Fruit fly (Drosophila melanogaster) whole organism, embryonic: Measurements from ENCODE around the gene Shal.

Experiments used
- Antp ChIP-seq: fragments of 200-800 bp; sonication (Bioruptor generic); optimal IDR thresholded peaks from 3 replicates; lab custom pipeline; 2016; ENCODE audit warnings: missing biosample characterization, missing genetic modification characterization
- B-H2 ChIP-seq: fragments of 200-800 bp; sonication (Bioruptor generic); optimal IDR thresholded peaks from 2 replicates; lab custom pipeline; 2018; ENCODE audit warnings: missing biosample characterization, mild to moderate bottlenecking, missing genetic modification characterization
- BtbVII ChIP-seq: fragments of 200-800 bp; sonication (Bioruptor generic); optimal IDR thresholded peaks from 3 replicates; lab custom pipeline; 2017; ENCODE audit warnings: missing biosample characterization, mild to moderate bottlenecking, missing genetic modification characterization
- CG10462 ChIP-seq: fragments of 200-800 bp; sonication (Bioruptor generic); optimal IDR thresholded peaks from 2 replicates; lab custom pipeline; 2016; ENCODE audit warnings: missing biosample characterization, missing genetic modification characterization
- CG10565 ChIP-seq: fragments of 200-800 bp; sonication (Bioruptor generic); optimal IDR thresholded peaks from 3 replicates; lab custom pipeline; 2016; ENCODE audit warnings: missing biosample characterization, mild to moderate bottlenecking, missing genetic modification characterization
- CG10654 ChIP-seq: fragments of 200-800 bp; sonication (Bioruptor generic); optimal IDR thresholded peaks from 2 replicates; lab custom pipeline; 2016; ENCODE audit warnings: missing biosample characterization, missing genetic modification characterization
- CG10959 ChIP-seq: fragments of 200-800 bp; sonication (Bioruptor generic); IDR thresholded peaks from 2 replicates; pipeline ENCODE4 v1.3.6; 2022; ENCODE audit warnings: missing biosample characterization, missing genetic modification characterization
- CG11247 ChIP-seq: fragments of 200-800 bp; sonication (Bioruptor generic); IDR thresholded peaks from 2 replicates; pipeline ENCODE4 v1.3.6; 2022; ENCODE audit warnings: missing biosample characterization, missing genetic modification characterization
- CG11398 ChIP-seq: fragments of 200-800 bp; sonication (Bioruptor generic); optimal IDR thresholded peaks from 2 replicates; lab custom pipeline; 2016; ENCODE audit warnings: missing biosample characterization, missing genetic modification characterization
- CG13424 ChIP-seq: fragments of 200-800 bp; sonication (Bioruptor generic); optimal IDR thresholded peaks from 2 replicates; lab custom pipeline; 2019; ENCODE audit warnings: missing biosample characterization, mild to moderate bottlenecking, missing genetic modification characterization, moderate library complexity
- CG14441 ChIP-seq: fragments of 200-800 bp; sonication (Bioruptor generic); IDR thresholded peaks from 2 replicates; pipeline ENCODE4 v1.3.6; 2022; ENCODE audit warnings: missing biosample characterization, missing genetic modification characterization
- CG1647 ChIP-seq: fragments of 200-800 bp; sonication (Bioruptor generic); optimal IDR thresholded peaks from 3 replicates; lab custom pipeline; 2016; ENCODE audit warnings: missing biosample characterization, missing genetic modification characterization
- CG1792 ChIP-seq: fragments of 200-800 bp; sonication (Bioruptor generic); optimal IDR thresholded peaks from 2 replicates; lab custom pipeline; 2016; ENCODE audit warnings: missing biosample characterization, missing genetic modification characterization
- CG31224 ChIP-seq: fragments of 200-800 bp; sonication (Bioruptor generic); IDR thresholded peaks from 2 replicates; pipeline ENCODE4 v1.3.6; 2022; ENCODE audit warnings: missing biosample characterization, missing genetic modification characterization
- CG3838 ChIP-seq: fragments of 200-800 bp; sonication (Bioruptor generic); optimal IDR thresholded peaks from 3 replicates; lab custom pipeline; 2016; ENCODE audit warnings: missing biosample characterization, missing genetic modification characterization
- CG8944 ChIP-seq: fragments of 200-800 bp; sonication (Bioruptor generic); optimal IDR thresholded peaks from 3 replicates; lab custom pipeline; 2016; ENCODE audit warnings: missing biosample characterization, missing genetic modification characterization
- CG9609 ChIP-seq: fragments of 200-800 bp; sonication (Bioruptor generic); optimal IDR thresholded peaks from 3 replicates; lab custom pipeline; 2016; ENCODE audit warnings: missing biosample characterization, missing genetic modification characterization
- CG9932 ChIP-seq: fragments of 200-800 bp; sonication (Bioruptor generic); IDR thresholded peaks from 2 replicates; pipeline ENCODE4 v1.3.6; 2022; ENCODE audit warnings: missing biosample characterization, missing genetic modification characterization
- Dip2 ChIP-seq: fragments of 200-800 bp; sonication (Bioruptor generic); IDR thresholded peaks from 2 replicates; pipeline ENCODE4 v1.3.6; 2022; ENCODE audit warnings: missing biosample characterization, missing genetic modification characterization
- Gsc ChIP-seq: fragments of 200-800 bp; sonication (Bioruptor generic); IDR thresholded peaks from 2 replicates; pipeline ENCODE4 v1.3.6; 2022; ENCODE audit warnings: missing biosample characterization, missing genetic modification characterization
- HmgD ChIP-seq: fragments of 200-800 bp; sonication (Bioruptor generic); optimal IDR thresholded peaks from 3 replicates; lab custom pipeline; 2016; ENCODE audit warnings: missing biosample characterization, missing genetic modification characterization
- MESR4 ChIP-seq: fragments of 200-800 bp; sonication (Bioruptor generic); optimal IDR thresholded peaks from 2 replicates; lab custom pipeline; 2018; ENCODE audit warnings: missing biosample characterization, mild to moderate bottlenecking, missing genetic modification characterization, moderate library complexity
- Mad ChIP-seq: fragments of 200-800 bp; sonication (Bioruptor generic); optimal IDR thresholded peaks from 2 replicates; lab custom pipeline; 2016; ENCODE audit warnings: missing biosample characterization, missing genetic modification characterization
- Myb ChIP-seq: fragments of 200-800 bp; sonication (Bioruptor generic); optimal IDR thresholded peaks from 2 replicates; lab custom pipeline; 2016; ENCODE audit warnings: missing biosample characterization, missing genetic modification characterization
- Nf-YC ChIP-seq: fragments of 200-800 bp; optimal IDR thresholded peaks from 3 replicates; lab custom pipeline; 2019; ENCODE audit warnings: missing biosample characterization, mild to moderate bottlenecking, missing genetic modification characterization, moderate library complexity
- Spps ChIP-seq: fragments of 200-800 bp; sonication (Bioruptor generic); optimal IDR thresholded peaks from 2 replicates; lab custom pipeline; 2018; ENCODE audit warnings: missing biosample characterization, mild to moderate bottlenecking, missing genetic modification characterization
- ash1 ChIP-seq: fragments of 200-800 bp; sonication (Bioruptor generic); optimal IDR thresholded peaks from 2 replicates; lab custom pipeline; 2018; ENCODE audit warnings: missing biosample characterization, mild to moderate bottlenecking, missing genetic modification characterization
- az2 ChIP-seq: fragments of 200-800 bp; sonication (Bioruptor generic); optimal IDR thresholded peaks from 3 replicates; lab custom pipeline; 2016; ENCODE audit warnings: missing biosample characterization, missing genetic modification characterization
- chif ChIP-seq, 2 experiments: fragments of 200-800 bp; sonication (Bioruptor generic); optimal IDR thresholded peaks; 3 replicates each; lab custom pipeline; 2016; ENCODE audit warnings: missing biosample characterization in 2 of 2, missing genetic modification characterization in 2 of 2
- ci ChIP-seq: fragments of 200-800 bp; sonication (Bioruptor generic); IDR thresholded peaks from 3 replicates; pipeline ENCODE4 v1.3.6; 2022; ENCODE audit warnings: missing biosample characterization, missing genetic modification characterization
- emc ChIP-seq: fragments of 200-800 bp; sonication (Bioruptor generic); optimal IDR thresholded peaks from 2 replicates; lab custom pipeline; 2016; ENCODE audit warnings: missing biosample characterization, missing genetic modification characterization
- fd96Cb ChIP-seq: fragments of 200-800 bp; sonication (Bioruptor generic); optimal IDR thresholded peaks from 2 replicates; lab custom pipeline; 2018; ENCODE audit warnings: missing biosample characterization, mild to moderate bottlenecking, missing genetic modification characterization, moderate library complexity
- gcm ChIP-seq: fragments of 200-800 bp; sonication (Bioruptor generic); optimal IDR thresholded peaks from 2 replicates; lab custom pipeline; 2019; ENCODE audit warnings: missing biosample characterization, mild to moderate bottlenecking, missing genetic modification characterization, moderate library complexity
- gro ChIP-seq: fragments of 200-800 bp; sonication (Bioruptor generic); optimal IDR thresholded peaks from 2 replicates; lab custom pipeline; 2016; ENCODE audit warnings: missing biosample characterization, missing genetic modification characterization
- hbn ChIP-seq: fragments of 200-800 bp; sonication (Bioruptor generic); IDR thresholded peaks from 2 replicates; pipeline ENCODE4 v1.3.6; 2022; ENCODE audit warnings: missing biosample characterization, missing genetic modification characterization; ENCODE audit not compliant: partially characterized antibody
- her ChIP-seq: fragments of 200-800 bp; sonication (Bioruptor generic); optimal IDR thresholded peaks from 2 replicates; lab custom pipeline; 2016; ENCODE audit warnings: missing biosample characterization, missing genetic modification characterization
- inv ChIP-seq: fragments of 200-800 bp; sonication (Bioruptor generic); IDR thresholded peaks from 2 replicates; pipeline ENCODE4 v1.3.6; 2022; ENCODE audit warnings: missing biosample characterization, missing genetic modification characterization; ENCODE audit not compliant: partially characterized antibody
- lab ChIP-seq: fragments of 200-800 bp; sonication (Bioruptor generic); optimal IDR thresholded peaks from 3 replicates; lab custom pipeline; 2017; ENCODE audit warnings: missing biosample characterization, missing genetic modification characterization, mild to moderate bottlenecking, moderate library complexity, missing genetic modification reagents
- lov ChIP-seq, 2 experiments: fragments of 200-800 bp in 1 of 2; fragments of >200 bp in 1 of 2; sonication (Bioruptor generic) in 1 of 2; IDR thresholded peaks in 1 of 2; optimal IDR thresholded peaks in 1 of 2; 2 replicates in 1 of 2; 3 replicates in 1 of 2; pipeline versions ENCODE4 v1.3.6 to Lab custom; 2017 to 2022; ENCODE audit warnings: missing biosample characterization in 1 of 2, missing genetic modification characterization in 1 of 2
- pzg ChIP-seq: fragments of 200-800 bp; sonication (Bioruptor generic); optimal IDR thresholded peaks from 3 replicates; lab custom pipeline; 2018; ENCODE audit warnings: missing biosample characterization, mild to moderate bottlenecking, missing genetic modification characterization, moderate library complexity
- ranshi ChIP-seq: fragments of 200-800 bp; sonication (Bioruptor generic); IDR thresholded peaks from 2 replicates; pipeline ENCODE4 v1.3.6; 2022; ENCODE audit warnings: missing biosample characterization, missing genetic modification characterization
- scrt ChIP-seq: fragments of 200-800 bp; sonication (Bioruptor generic); optimal IDR thresholded peaks from 2 replicates; lab custom pipeline; 2018; ENCODE audit warnings: missing biosample characterization, mild to moderate bottlenecking, missing genetic modification characterization, moderate library complexity
- sd ChIP-seq: fragments of 200-800 bp; sonication (Bioruptor generic); optimal IDR thresholded peaks from 3 replicates; lab custom pipeline; 2018; ENCODE audit warnings: missing biosample characterization, mild to moderate bottlenecking, missing genetic modification characterization, moderate library complexity
- sima ChIP-seq: fragments of 200-800 bp; sonication (Bioruptor generic); optimal IDR thresholded peaks from 2 replicates; lab custom pipeline; 2016; ENCODE audit warnings: missing biosample characterization, missing genetic modification characterization
- slou ChIP-seq: fragments of 200-800 bp; sonication (Bioruptor generic); optimal IDR thresholded peaks from 3 replicates; lab custom pipeline; 2016; ENCODE audit warnings: missing biosample characterization, missing genetic modification characterization
- ssp ChIP-seq: fragments of 200-800 bp; sonication (Bioruptor generic); IDR thresholded peaks from 2 replicates; pipeline ENCODE4 v1.3.6; 2022; ENCODE audit warnings: missing biosample characterization, missing genetic modification characterization
- stc ChIP-seq: fragments of 200-800 bp; sonication (Bioruptor generic); IDR thresholded peaks from 2 replicates; pipeline ENCODE4 v1.3.6; 2022; ENCODE audit warnings: missing biosample characterization, missing genetic modification characterization
- tgo ChIP-seq: fragments of 200-800 bp; sonication (Bioruptor generic); IDR thresholded peaks from 3 replicates; pipeline ENCODE4 v1.3.6; 2022; ENCODE audit warnings: missing biosample characterization, missing genetic modification characterization
- ttk ChIP-seq: fragments of 200-800 bp; sonication (Bioruptor generic); IDR thresholded peaks from 2 replicates; pipeline ENCODE4 v2.1.2; 2022; ENCODE audit warnings: missing biosample characterization, missing genetic modification characterization
- twi ChIP-seq: fragments of 200-800 bp; optimal IDR thresholded peaks from 2 replicates; lab custom pipeline; 2019; ENCODE audit warnings: missing biosample characterization, mild to moderate bottlenecking, missing genetic modification characterization, moderate library complexity

Shal gene

DNA sequence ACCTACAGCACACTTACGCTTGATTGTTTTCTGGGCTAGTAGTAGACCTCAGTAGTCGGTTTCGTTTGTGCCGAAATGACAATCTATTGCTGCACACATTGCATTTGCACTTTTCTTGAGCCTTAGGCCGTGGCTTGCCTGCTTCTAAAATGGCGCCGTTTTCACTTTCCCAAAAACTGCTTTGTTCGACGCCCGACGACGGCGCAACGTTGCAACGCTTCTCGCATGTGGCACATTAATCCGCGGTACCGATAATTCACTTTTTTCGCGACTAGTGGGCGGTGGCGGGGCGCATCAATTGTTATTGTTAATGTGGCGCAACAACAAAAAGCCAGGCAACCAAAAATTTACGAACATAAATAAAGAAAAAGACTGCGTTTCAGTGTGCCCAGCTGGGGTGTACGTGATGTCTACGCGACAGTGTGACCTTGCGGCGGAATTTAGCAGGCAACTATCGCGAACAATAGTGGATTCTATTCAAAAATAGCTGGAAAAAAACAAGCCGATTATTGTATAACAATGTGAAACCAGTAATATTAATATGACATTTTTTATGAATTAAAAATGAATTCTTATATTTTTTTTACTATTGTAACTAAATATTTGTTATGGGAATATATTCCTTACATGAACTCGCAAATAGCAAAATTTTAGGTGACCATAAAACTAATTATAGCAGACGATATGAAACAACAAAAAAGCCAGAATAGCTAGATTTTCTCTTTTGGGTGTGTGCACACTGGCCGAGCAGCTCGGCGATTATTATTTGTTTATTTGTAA lies 14.2 kb upstream of the Shal start, which contains the start of the genes ash1 and Taf6 (continued):
- no peak for TF ChIP-seq fd96Cb (tag; lab: Kevin White, UChicago)
- no peak for TF ChIP-seq sd (tag; lab: Kevin White, UChicago)
- no peak for TF ChIP-seq ttk (GFP tag; lab: Robert Waterston, UW)
- peak; percentile 64 for TF ChIP-seq pzg (GFP tag; lab: Kevin White, UChicago)
- no peak for TF ChIP-seq Myb (GFP tag; lab: Kevin White, UChicago)
- TF ChIP-seq twi (tag; lab: Kevin White, UChicago) = no peak
- TF ChIP-seq stc (GFP tag; lab: Robert Waterston, UW) = no peak
- peak; percentile 69 for TF ChIP-seq MESR4 (GFP tag; lab: Kevin White, UChicago)
- no peak for TF ChIP-seq lab (GFP tag; lab: Kevin White, UChicago)
- no peak for TF ChIP-seq B-H2 (GFP tag; lab: Kevin White, UChicago)
- no peak for TF ChIP-seq ssp
- TF ChIP-seq CG11398 (GFP tag; lab: Kevin White, UChicago) = no peak
- TF ChIP-seq Mad (GFP tag; lab: Kevin White, UChicago) = no peak
- TF ChIP-seq inv = peak; percentile 58; the same call in 1 of the 2 replicates
- no peak for TF ChIP-seq CG11247 (GFP tag; lab: Robert Waterston, UW)
- no peak for TF ChIP-seq her
- no peak for TF ChIP-seq Nf-YC
- TF ChIP-seq CG9932 (GFP tag; lab: Robert Waterston, UW) = no peak; the same call in 1 of the 2 replicates
- TF ChIP-seq CG1792 (GFP tag; lab: Kevin White, UChicago) = no peak
- no peak for TF ChIP-seq gro
- TF ChIP-seq CG1647 (GFP tag; lab: Kevin White, UChicago) = no peak
- TF ChIP-seq Gsc = no peak
- peak; percentile 55; the same call in 1 of the 2 replicates for TF ChIP-seq hbn (GFP tag; lab: Robert Waterston, UW)
- TF ChIP-seq Spps = no peak
- no peak for TF ChIP-seq CG10462 (GFP tag; lab: Kevin White, UChicago)
- no peak for TF ChIP-seq Antp
- TF ChIP-seq chif (GFP tag; optimal IDR thresholded peaks at IDR 0.05; lab: Kevin White, UChicago) = no peak
- no peak for TF ChIP-seq ci (GFP tag; lab: Robert Waterston, UW)
- TF ChIP-seq CG8944 (GFP tag; lab: Kevin White, UChicago) = no peak
- no peak for TF ChIP-seq CG10565 (GFP tag; lab: Kevin White, UChicago)
- TF ChIP-seq CG31224 = no peak
- no peak for TF ChIP-seq tgo (GFP tag; lab: Robert Waterston, UW)
- no peak for TF ChIP-seq az2 (GFP tag; lab: Kevin White, UChicago)
- peak; percentile 16 for TF ChIP-seq CG13424 (tag; lab: Kevin White, UChicago)
- TF ChIP-seq slou = no peak
- TF ChIP-seq CG10654 (GFP tag; lab: Kevin White, UChicago) = no peak
- no peak for TF ChIP-seq Dip2 (GFP tag; lab: Robert Waterston, UW)
- TF ChIP-seq emc (GFP tag; lab: Kevin White, UChicago) = no peak
- TF ChIP-seq BtbVII (GFP tag; lab: Kevin White, UChicago) = no peak
- no peak for TF ChIP-seq CG3838 (GFP tag; lab: Kevin White, UChicago)
- TF ChIP-seq CG10959 (GFP tag; lab: Robert Waterston, UW) = no peak
- no peak for TF ChIP-seq sima (GFP tag; lab: Kevin White, UChicago)
- no peak for TF ChIP-seq ranshi (GFP tag; lab: Robert Waterston, UW)
- TF ChIP-seq gcm (GFP tag; lab: Kevin White, UChicago) = no peak
- TF ChIP-seq CG9609 (GFP tag; lab: Kevin White, UChicago) = no peak
- no peak for TF ChIP-seq CG14441
- no peak for TF ChIP-seq scrt (GFP tag; lab: Kevin White, UChicago)
- no peak for TF ChIP-seq HmgD (GFP tag; lab: Kevin White, UChicago)
- TF ChIP-seq lov (optimal IDR thresholded peaks at IDR 0.05; lab: Kevin White, UChicago) = no peak
- no peak for TF ChIP-seq lov (GFP tag; IDR thresholded peaks at IDR 0.05; lab: Robert Waterston, UW)
- no peak for TF ChIP-seq ash1
